Fruit fly (Drosophila melanogaster): Measurements from ENCODE around the gene CG14330.

dm6 chr3R:17417167-17417566 lies 39.4 kb downstream of the CG14330 start, which contains the start of gene CG33333:
- TF ChIP-seq usp (GFP tag; optimal IDR thresholded peaks at IDR 0.05) (no peak), h (GFP tag; optimal IDR thresholded peaks at IDR 0.05) (no peak), Hr78 (GFP tag; optimal IDR thresholded peaks at IDR 0.05) (no peak), HLH106 (tag; optimal IDR thresholded peaks at IDR 0.05) (no peak), CG9705 (GFP tag; optimal IDR thresholded peaks at IDR 0.05) (no peak), dsf (GFP tag; optimal IDR thresholded peaks at IDR 0.05; ENCODE audit: borderline replicate concordance) (no peak), Vsx2 (GFP tag; optimal IDR thresholded peaks at IDR 0.05; ENCODE audit: partially characterized antibody) (no peak), Abd-B (GFP tag; optimal IDR thresholded peaks at IDR 0.05) (no peak), N (GFP tag; optimal IDR thresholded peaks at IDR 0.05) (no peak), ey (GFP tag; optimal IDR thresholded peaks at IDR 0.05) (no peak), fru (GFP tag; optimal IDR thresholded peaks at IDR 0.05) (no peak), jim (GFP tag; optimal IDR thresholded peaks at IDR 0.05) (no peak)
